Worm (Caenorhabditis elegans) whole organism, late embryonic: Measurements from ENCODE around the gene Y52D5A.2.
"Not testable (repeated sequence)": the region's sequence is repeated elsewhere in the genome, so short reads cannot be mapped to it uniquely, and the experiment has no call there.

ENCODE experiments used
- C08G9.2 ChIP-seq: sonication (generic microtip); optimal IDR thresholded peaks from 2 replicates; lab custom pipeline; 2016; ENCODE audit warnings: mild to moderate bottlenecking, missing genetic modification characterization, moderate library complexity, missing compliant biosample characterization
- K02D7.2 ChIP-seq: sonication (generic microtip); optimal IDR thresholded peaks from 2 replicates; lab custom pipeline; 2017; ENCODE audit warnings: mild to moderate bottlenecking, missing genetic modification characterization, missing compliant biosample characterization
- ahr-1 ChIP-seq: sonication (generic microtip); optimal IDR thresholded peaks from 2 replicates; lab custom pipeline; 2016; ENCODE audit warnings: missing genetic modification characterization, missing compliant biosample characterization
- ama-1 ChIP-seq: fragments of 150-350 bp; optimal IDR thresholded peaks from 2 replicates; lab custom pipeline; 2014
- ceh-14 ChIP-seq: sonication (generic microtip); optimal IDR thresholded peaks from 2 replicates; lab custom pipeline; 2016; ENCODE audit warnings: missing genotype, missing genetic modification characterization, missing compliant biosample characterization
- ceh-18 ChIP-seq: sonication (generic microtip); optimal IDR thresholded peaks from 2 replicates; lab custom pipeline; 2016; ENCODE audit warnings: missing genetic modification characterization, missing compliant biosample characterization
- ceh-2 ChIP-seq: sonication (generic microtip); optimal IDR thresholded peaks from 2 replicates; lab custom pipeline; 2016; ENCODE audit warnings: missing genotype, missing genetic modification characterization, missing compliant biosample characterization
- ceh-22 ChIP-seq: sonication (generic microtip); optimal IDR thresholded peaks from 2 replicates; lab custom pipeline; 2017; ENCODE audit warnings: missing biosample characterization, missing genetic modification characterization
- ceh-24 ChIP-seq: sonication (generic microtip); optimal IDR thresholded peaks from 2 replicates; lab custom pipeline; 2016; ENCODE audit warnings: mild to moderate bottlenecking, missing genetic modification characterization, missing compliant biosample characterization
- ceh-30 ChIP-seq: fragments of 150-350 bp; optimal IDR thresholded peaks from 2 replicates; lab custom pipeline; 2014; ENCODE audit warnings: missing biosample characterization, missing genetic modification characterization
- ceh-31 ChIP-seq: sonication (generic microtip); optimal IDR thresholded peaks from 2 replicates; lab custom pipeline; 2016; ENCODE audit warnings: missing genetic modification characterization, missing compliant biosample characterization
- ceh-34 ChIP-seq: sonication (generic microtip); optimal IDR thresholded peaks from 2 replicates; lab custom pipeline; 2016; ENCODE audit warnings: mild to moderate bottlenecking, missing genetic modification characterization, missing compliant biosample characterization
- ceh-45 ChIP-seq: fragments of 200-800 bp; sonication (Bioruptor generic); IDR thresholded peaks from 2 replicates; pipeline ENCODE4 v1.3.6; 2022; ENCODE audit warnings: missing genetic modification reagents, missing genetic modification characterization, missing compliant biosample characterization
- ceh-6 ChIP-seq: fragments of 200-800 bp; sonication (Bioruptor generic); optimal IDR thresholded peaks from 2 replicates; lab custom pipeline; 2018; ENCODE audit warnings: mild to moderate bottlenecking, missing genetic modification characterization, missing compliant biosample characterization
- ceh-9 ChIP-seq: sonication (generic microtip); optimal IDR thresholded peaks from 2 replicates; lab custom pipeline; 2016; ENCODE audit warnings: mild to moderate bottlenecking, missing genetic modification characterization, inconsistent platforms, missing compliant biosample characterization
- dmd-4 ChIP-seq: sonication (generic microtip); optimal IDR thresholded peaks from 2 replicates; lab custom pipeline; 2016; ENCODE audit warnings: borderline replicate concordance, missing genetic modification characterization, missing compliant biosample characterization
- ets-4 ChIP-seq: sonication (generic microtip); optimal IDR thresholded peaks from 2 replicates; lab custom pipeline; 2016; ENCODE audit warnings: missing genetic modification characterization, missing compliant biosample characterization
- fax-1 ChIP-seq: sonication (generic microtip); optimal IDR thresholded peaks from 2 replicates; lab custom pipeline; 2016; ENCODE audit warnings: missing genotype, missing genetic modification characterization, missing compliant biosample characterization
- fkh-10 ChIP-seq: fragments of 150-350 bp; optimal IDR thresholded peaks from 2 replicates; lab custom pipeline; 2014; ENCODE audit warnings: missing biosample characterization, missing genetic modification reagents, missing genetic modification characterization
- hlh-15 ChIP-seq: sonication (generic microtip); optimal IDR thresholded peaks from 2 replicates; lab custom pipeline; 2016; ENCODE audit warnings: missing genetic modification characterization, missing compliant biosample characterization
- lim-6 ChIP-seq: sonication (generic microtip); optimal IDR thresholded peaks from 2 replicates; lab custom pipeline; 2016; ENCODE audit warnings: missing genetic modification characterization, missing compliant biosample characterization
- lin-11 ChIP-seq: fragments of 200-800 bp; sonication (Bioruptor generic); optimal IDR thresholded peaks from 2 replicates; lab custom pipeline; 2018; ENCODE audit warnings: mild to moderate bottlenecking, missing genetic modification characterization, missing compliant biosample characterization
- nfya-1 ChIP-seq: sonication (generic microtip); optimal IDR thresholded peaks from 2 replicates; lab custom pipeline; 2017; ENCODE audit warnings: missing genetic modification characterization, mild to moderate bottlenecking, missing compliant biosample characterization, antibody characterized with exemption, moderate library complexity
- nhr-11 ChIP-seq: fragments of 150-350 bp; optimal IDR thresholded peaks from 2 replicates; lab custom pipeline; 2014; ENCODE audit warnings: missing biosample characterization, missing genetic modification characterization
- nhr-232 ChIP-seq: sonication (generic microtip); optimal IDR thresholded peaks from 2 replicates; lab custom pipeline; 2016; ENCODE audit warnings: missing genetic modification characterization, missing compliant biosample characterization
- odd-2 ChIP-seq: sonication (generic microtip); optimal IDR thresholded peaks from 2 replicates; lab custom pipeline; 2017; ENCODE audit warnings: antibody characterized with exemption, mild to moderate bottlenecking, missing genetic modification characterization, missing compliant biosample characterization
- pag-3 ChIP-seq: sonication (generic microtip); optimal IDR thresholded peaks from 2 replicates; lab custom pipeline; 2016; ENCODE audit warnings: missing compliant biosample characterization, missing genetic modification characterization, borderline replicate concordance
- pat-9 ChIP-seq: fragments of 200-800 bp; sonication (Bioruptor generic); optimal IDR thresholded peaks from 2 replicates; lab custom pipeline; 2018; ENCODE audit warnings: mild to moderate bottlenecking, missing genetic modification characterization, moderate library complexity, missing compliant biosample characterization
- pqm-1 ChIP-seq: sonication (generic microtip); optimal IDR thresholded peaks from 2 replicates; lab custom pipeline; 2016; ENCODE audit warnings: missing genetic modification characterization, missing compliant biosample characterization
- sox-2 ChIP-seq: fragments of 200-800 bp; sonication (Bioruptor generic); IDR thresholded peaks from 2 replicates; pipeline ENCODE4 v1.3.6; 2022; ENCODE audit warnings: missing genetic modification reagents, missing genetic modification characterization, missing compliant biosample characterization
- sox-4 ChIP-seq: sonication (generic microtip); optimal IDR thresholded peaks from 2 replicates; lab custom pipeline; 2017; ENCODE audit warnings: mild to moderate bottlenecking, missing genetic modification characterization, inconsistent platforms, missing compliant biosample characterization
- unc-42 ChIP-seq: sonication (generic microtip); optimal IDR thresholded peaks from 2 replicates; lab custom pipeline; 2016; ENCODE audit warnings: missing genotype, missing genetic modification characterization, missing compliant biosample characterization
- unc-55 ChIP-seq: sonication (generic microtip); optimal IDR thresholded peaks from 2 replicates; lab custom pipeline; 2017; ENCODE audit warnings: missing biosample characterization, missing genetic modification reagents, missing genetic modification characterization
- zip-5 ChIP-seq: sonication (generic microtip); optimal IDR thresholded peaks from 2 replicates; lab custom pipeline; 2016; ENCODE audit warnings: missing genetic modification characterization, missing compliant biosample characterization

Y52D5A.2 gene

DNA sequence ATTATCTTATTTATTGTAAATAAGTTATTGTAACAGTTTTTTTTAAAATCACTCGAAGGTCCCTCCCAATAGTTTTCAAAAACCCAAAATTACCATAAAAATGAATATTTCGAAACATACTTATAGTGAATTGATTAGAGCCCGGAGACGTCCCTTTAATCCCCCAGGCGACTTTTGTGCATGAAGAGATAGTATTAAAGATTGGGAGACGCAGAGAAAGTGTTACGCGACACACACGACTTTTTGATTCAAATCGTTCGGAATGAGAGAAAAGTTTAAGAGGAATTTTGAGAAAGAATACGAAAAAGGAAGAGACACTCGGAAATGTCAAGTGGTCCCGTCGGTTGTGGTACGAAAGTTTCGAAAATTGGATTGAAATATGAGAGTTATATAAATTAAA, 28.8 kb upstream of the Y52D5A.2 start:
- no peak for TF ChIP-seq sox-4 (tag; lab: Kevin White, UChicago)
- TF ChIP-seq, all 69 proteins: peak for 0

DNA sequence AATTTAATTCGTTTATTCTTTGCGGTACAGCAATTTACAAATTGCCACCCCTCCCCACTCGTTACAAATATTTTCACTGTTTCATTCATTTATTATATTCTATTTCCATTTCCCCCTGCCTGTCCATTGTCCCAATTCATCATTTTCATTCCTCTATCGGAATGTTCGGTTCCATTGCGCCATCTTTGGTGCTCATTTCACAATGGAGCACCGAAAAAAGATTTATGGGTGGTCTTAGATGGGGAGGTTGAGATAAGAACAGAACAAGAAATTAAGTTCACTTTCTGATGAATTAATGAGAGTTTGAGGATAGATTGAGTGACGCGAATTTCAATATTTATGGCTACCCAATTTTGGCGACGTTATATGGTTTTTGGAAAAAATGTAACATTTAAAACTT, 27.9 kb upstream of the Y52D5A.2 start:
- no peak for TF ChIP-seq K02D7.2
- no peak for TF ChIP-seq ceh-30 (tag; lab: Kevin White, UChicago)
- peak; percentile 50 for TF ChIP-seq unc-55
- TF ChIP-seq nhr-11 (tag; lab: Kevin White, UChicago): no peak
- TF ChIP-seq ceh-22 (tag; lab: Kevin White, UChicago): no peak
- TF ChIP-seq ceh-6 (GFP tag; lab: Kevin White, UChicago): no peak
- TF ChIP-seq hlh-15 (tag; lab: Kevin White, UChicago): no peak

DNA sequence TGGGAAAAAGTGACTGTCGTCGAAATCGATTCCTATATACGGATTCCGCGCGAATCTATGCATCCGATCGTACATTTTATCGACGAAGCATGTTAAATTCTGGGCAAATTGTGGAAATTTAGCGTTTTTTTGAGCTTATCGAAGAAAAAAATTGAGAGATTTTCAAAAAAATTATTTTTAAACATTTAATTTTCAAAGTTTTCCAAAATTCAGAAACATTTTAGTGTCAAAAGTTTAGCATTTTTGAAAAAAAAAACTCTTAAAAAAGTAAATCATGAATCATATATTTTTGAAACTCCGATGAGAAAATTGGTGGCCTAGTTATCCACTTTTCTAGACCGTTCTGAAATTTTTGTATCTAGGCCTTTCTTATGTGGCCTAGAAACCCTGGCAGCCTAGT, 26.8 kb upstream of the Y52D5A.2 start, which contains the start of gene B0273.115:
Gene B0273.115 (minus strand): TSS at position 101 of the 400 bp plus-strand sequence.
- not testable (repeated sequence) for TF ChIP-seq unc-55; ceh-31 (tag; lab: Kevin White, UChicago); C08G9.2 (tag; lab: Kevin White, UChicago)

DNA sequence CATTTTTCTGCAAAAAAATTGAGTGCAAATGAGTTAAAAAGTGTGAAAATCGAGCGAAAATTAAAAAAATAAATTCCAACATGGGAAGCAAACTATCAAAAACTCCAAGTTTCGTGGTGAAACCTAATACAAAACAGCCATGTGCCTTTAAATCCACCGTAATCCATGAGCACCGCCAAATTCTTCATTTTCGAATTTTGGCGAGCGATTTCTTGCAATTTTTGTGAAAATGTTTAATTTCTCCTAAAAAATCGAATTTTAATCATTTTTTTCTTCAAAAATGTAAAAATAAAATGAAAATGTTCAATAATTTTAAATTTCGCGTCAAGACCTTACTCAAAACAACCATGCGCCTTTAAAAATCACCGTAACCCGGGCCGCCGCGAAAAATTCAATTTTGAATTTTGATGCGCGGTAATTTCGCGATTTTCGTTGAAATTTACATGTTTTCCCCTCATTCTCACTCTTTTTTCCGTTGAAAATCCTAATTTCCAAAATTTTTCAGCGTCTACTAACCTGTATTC, 22.0 kb upstream of the Y52D5A.2 start, which contains the start of the genes snpc-3.1 and puf-7:
Gene snpc-3.1 (minus strand): TSS at position 51 of the 524 bp plus-strand sequence.
Gene puf-7 (plus strand): TSS at position 506 of the 524 bp plus-strand sequence.
- TF ChIP-seq ceh-45 (GFP tag; lab: Robert Waterston, UW); zip-5; lim-6: not testable (repeated sequence)

DNA sequence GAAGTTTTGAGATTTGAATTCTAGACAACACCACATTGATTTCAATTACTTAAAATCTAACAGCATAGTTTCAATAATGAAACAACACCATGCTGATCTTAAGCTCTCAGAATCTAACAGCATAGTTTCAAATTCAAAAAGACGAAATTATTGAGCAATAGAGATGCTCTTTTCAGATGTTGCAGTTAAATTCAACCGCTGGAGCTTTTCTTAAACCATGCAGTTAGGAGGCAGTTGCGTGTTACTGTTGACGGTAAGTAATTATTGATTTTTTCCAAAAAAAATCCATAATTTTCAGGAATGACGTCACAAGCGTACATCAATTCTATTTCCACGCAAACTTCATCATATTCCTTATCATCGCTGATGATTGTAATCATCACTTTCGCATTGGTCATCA, 18.4 kb upstream of the Y52D5A.2 start, which contains the start of gene T11F8.5:
Gene T11F8.5 (plus strand): TSS at position 301 of the 400 bp plus-strand sequence.
- TF ChIP-seq fkh-10 (GFP tag; lab: Kevin White, UChicago): no peak
- TF ChIP-seq ama-1 (lab: Kevin White, UChicago): no peak
- no peak for TF ChIP-seq sox-2 (GFP tag; lab: Robert Waterston, UW)
- TF ChIP-seq ceh-14: no peak
- no peak for TF ChIP-seq ceh-18 (tag; lab: Kevin White, UChicago)
- TF ChIP-seq pat-9: no peak
- no peak for TF ChIP-seq C08G9.2 (tag; lab: Kevin White, UChicago)
- no peak for TF ChIP-seq ets-4 (tag; lab: Kevin White, UChicago)
- TF ChIP-seq ceh-24 (tag; lab: Kevin White, UChicago): no peak
- no peak for TF ChIP-seq zip-5
- TF ChIP-seq ceh-2 (tag; lab: Kevin White, UChicago): no peak
- TF ChIP-seq pag-3: no peak
- TF ChIP-seq ceh-34 (tag; lab: Kevin White, UChicago): no peak
- TF ChIP-seq nfya-1 (tag; lab: Kevin White, UChicago): no peak
- TF ChIP-seq, all 69 proteins: peak for 0

DNA sequence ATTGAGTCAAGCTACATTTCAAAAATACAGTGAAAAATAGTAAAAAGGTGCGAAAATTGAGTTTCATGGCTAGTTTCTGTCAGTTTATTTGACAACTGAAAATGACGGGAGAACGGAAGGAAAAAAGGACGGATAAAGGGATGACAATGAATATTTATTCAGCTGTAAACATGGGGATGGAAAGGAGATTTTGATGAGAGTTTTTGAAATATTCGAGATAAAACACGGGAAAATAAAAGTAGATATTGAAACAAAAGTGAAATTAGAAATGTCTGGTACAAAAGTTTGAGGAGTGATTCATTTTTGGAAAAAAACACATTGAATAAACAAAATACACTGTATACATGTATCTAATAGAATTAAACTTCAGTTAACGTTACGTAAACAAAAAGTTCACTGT, 17.9 kb upstream of the Y52D5A.2 start, which contains the start of gene T11F8.12:
Gene T11F8.12 (minus strand): TSS at position 101 of the 400 bp plus-strand sequence.
- TF ChIP-seq ceh-30 (tag; lab: Kevin White, UChicago) (no peak), ceh-24 (tag; lab: Kevin White, UChicago) (no peak), ahr-1 (tag; lab: Kevin White, UChicago) (no peak), lin-11 (tag; lab: Kevin White, UChicago) (no peak), dmd-4 (tag; lab: Kevin White, UChicago) (no peak), sox-2 (GFP tag; lab: Robert Waterston, UW) (no peak), ceh-9 (tag; lab: Kevin White, UChicago) (no peak), pqm-1 (tag; lab: Kevin White, UChicago) (no peak), odd-2 (tag; lab: Kevin White, UChicago) (no peak), nhr-232 (tag; lab: Kevin White, UChicago) (no peak), fax-1 (no peak), pat-9 (no peak), unc-42 (tag; lab: Kevin White, UChicago) (no peak), hlh-15 (tag; lab: Kevin White, UChicago) (no peak), ceh-6 (GFP tag; lab: Kevin White, UChicago) (no peak), K02D7.2 (no peak)
